Worm (Caenorhabditis elegans): ENCODE results near the gene nhr-208.

DNA sequence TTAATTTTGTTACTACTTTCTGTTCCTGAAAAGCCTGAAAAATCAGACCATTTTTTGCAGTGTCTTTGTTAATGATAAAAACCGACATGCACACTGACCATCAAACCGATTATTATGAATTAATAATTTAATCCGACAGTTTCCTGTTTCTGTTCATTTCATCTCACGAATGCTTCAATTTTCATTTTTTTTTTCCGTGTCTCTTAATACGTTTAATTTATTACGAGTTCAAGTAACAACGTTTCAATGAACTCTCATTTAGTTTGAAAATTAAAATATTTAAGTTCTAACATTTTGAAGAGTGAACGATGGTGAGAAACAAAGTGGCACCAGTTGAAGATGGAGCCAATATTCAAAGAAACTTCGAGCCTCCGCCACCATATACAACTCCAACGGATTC, 20.6 kb downstream of the nhr-208 start, which contains the start of gene spin-1:
- TF ChIP-seq nhr-11 (tag; optimal IDR thresholded peaks at IDR 0.05) (no peak), pros-1 (tag; optimal IDR thresholded peaks at IDR 0.05) (no peak), ceh-45 (GFP tag; IDR thresholded peaks at IDR 0.05) (no peak), nfya-1 (tag; optimal IDR thresholded peaks at IDR 0.05) (no peak), eyg-1 (tag; optimal IDR thresholded peaks at IDR 0.05) (no peak)

Measured in whole organism, late embryonic.